Fruit fly (Drosophila melanogaster) whole organism, adult: ENCODE measurements around the gene Bub1.

Source experiments
- CG11617 ChIP-seq: fragments of 200-800 bp; sonication (Bioruptor generic); optimal IDR thresholded peaks from 2 replicates; lab custom pipeline; 2017; ENCODE audit warnings: mild to moderate bottlenecking, missing biosample characterization, missing genetic modification reagents, missing genetic modification characterization
- CG12768 ChIP-seq: fragments of 200-800 bp; sonication (Bioruptor generic); optimal IDR thresholded peaks from 2 replicates; lab custom pipeline; 2017; ENCODE audit warnings: missing biosample characterization, missing genetic modification characterization, mild to moderate bottlenecking, moderate library complexity, missing genetic modification reagents
- CG14711 ChIP-seq: fragments of 200-800 bp; sonication (Bioruptor generic); optimal IDR thresholded peaks from 2 replicates; lab custom pipeline; 2018; ENCODE audit warnings: missing biosample characterization, mild to moderate bottlenecking, missing genetic modification characterization, moderate library complexity
- CG1620 ChIP-seq: fragments of 200-800 bp; sonication (Bioruptor generic); optimal IDR thresholded peaks from 2 replicates; lab custom pipeline; 2016; ENCODE audit warnings: missing biosample characterization, missing genetic modification characterization
- CG33017 ChIP-seq: fragments of 200-800 bp; sonication (Bioruptor generic); optimal IDR thresholded peaks from 2 replicates; lab custom pipeline; 2018; ENCODE audit warnings: missing biosample characterization, mild to moderate bottlenecking, missing genetic modification characterization, moderate library complexity
- CG5204 ChIP-seq: fragments of 200-800 bp; sonication (Bioruptor generic); optimal IDR thresholded peaks from 2 replicates; lab custom pipeline; 2016; ENCODE audit warnings: missing biosample characterization, missing genetic modification characterization
- CG7045 ChIP-seq: fragments of 200-800 bp; sonication (Bioruptor generic); optimal IDR thresholded peaks from 2 replicates; lab custom pipeline; 2017; ENCODE audit warnings: missing biosample characterization, mild to moderate bottlenecking, missing genetic modification characterization
- CG7101 ChIP-seq: fragments of 200-800 bp; sonication (Bioruptor generic); optimal IDR thresholded peaks from 2 replicates; lab custom pipeline; 2018; ENCODE audit warnings: missing biosample characterization, mild to moderate bottlenecking, missing genetic modification characterization, moderate library complexity
- Clk ChIP-seq: fragments of 200-800 bp; sonication (Bioruptor generic); optimal IDR thresholded peaks from 2 replicates; lab custom pipeline; 2017; ENCODE audit warnings: missing biosample characterization, missing genetic modification characterization
- Crg-1 ChIP-seq: fragments of 200-800 bp; sonication (Bioruptor generic); optimal IDR thresholded peaks from 2 replicates; lab custom pipeline; 2016; ENCODE audit warnings: missing biosample characterization, missing genetic modification characterization
- Hr96 ChIP-seq: fragments of 200-800 bp; sonication (Bioruptor generic); optimal IDR thresholded peaks from 2 replicates; lab custom pipeline; 2016; ENCODE audit warnings: missing biosample characterization, missing genetic modification characterization
- Mnt ChIP-seq: fragments of 200-800 bp; sonication (Bioruptor generic); optimal IDR thresholded peaks from 2 replicates; lab custom pipeline; 2016; ENCODE audit warnings: missing biosample characterization, mild to moderate bottlenecking, missing genetic modification characterization
- bab1 ChIP-seq: fragments of 200-800 bp; sonication (Bioruptor generic); optimal IDR thresholded peaks from 3 replicates; lab custom pipeline; 2019; ENCODE audit warnings: missing biosample characterization, mild to moderate bottlenecking, missing genetic modification characterization, moderate library complexity
- cic ChIP-seq: fragments of 200-800 bp; sonication (Bioruptor generic); optimal IDR thresholded peaks from 2 replicates; lab custom pipeline; 2017; ENCODE audit warnings: missing biosample characterization, mild to moderate bottlenecking, missing genetic modification characterization, moderate library complexity
- cnc ChIP-seq, 2 experiments: fragments of >200 bp; optimal IDR thresholded peaks; 2 replicates each; lab custom pipeline; 2017
- kay ChIP-seq: fragments of 200-800 bp; sonication (Bioruptor generic); peaks from one replicate; lab custom pipeline; 2016; ENCODE audit warnings: missing biosample characterization, missing genetic modification characterization, borderline replicate concordance
- ovo ChIP-seq: fragments of 200-800 bp; sonication (Bioruptor generic); optimal IDR thresholded peaks from 2 replicates; lab custom pipeline; 2016; ENCODE audit warnings: missing biosample characterization, missing genetic modification characterization
- pad ChIP-seq: fragments of 200-800 bp; sonication (Bioruptor generic); optimal IDR thresholded peaks from 3 replicates; lab custom pipeline; 2017; ENCODE audit warnings: missing biosample characterization, missing genetic modification characterization, mild to moderate bottlenecking, moderate library complexity, missing genetic modification reagents
- tj ChIP-seq: fragments of 200-800 bp; sonication (Bioruptor generic); optimal IDR thresholded peaks from 3 replicates; lab custom pipeline; 2017; ENCODE audit warnings: missing biosample characterization, mild to moderate bottlenecking, missing genetic modification characterization, moderate library complexity
- toe ChIP-seq: fragments of 200-800 bp; sonication (Bioruptor generic); optimal IDR thresholded peaks from 2 replicates; lab custom pipeline; 2016; ENCODE audit warnings: missing biosample characterization, missing genetic modification characterization

Gene Bub1

dm6 chr2L:5277262-5278008 is 1.2 kb upstream of the Bub1 start:
- no peak for TF ChIP-seq CG1620 (GFP tag; lab: Kevin White, UChicago)
- no peak for TF ChIP-seq CG14711 (tag; lab: Kevin White, UChicago)
- TF ChIP-seq Hr96 (GFP tag; lab: Kevin White, UChicago), result no peak
- TF ChIP-seq CG7045 (GFP tag; lab: Kevin White, UChicago), result no peak
- TF ChIP-seq tj (GFP tag; lab: Kevin White, UChicago), result no peak
- no peak for TF ChIP-seq kay (GFP tag; lab: Kevin White, UChicago)
- no peak for TF ChIP-seq Crg-1 (GFP tag; lab: Kevin White, UChicago)
- TF ChIP-seq Clk, result no peak
- TF ChIP-seq ovo, result no peak
- TF ChIP-seq bab1 (GFP tag; lab: Kevin White, UChicago), result no peak
- TF ChIP-seq CG33017 (tag; lab: Kevin White, UChicago), result no peak
- TF ChIP-seq Mnt, result no peak
- no peak for TF ChIP-seq CG7101

dm6 chr2L:5284820-5285219 is 6.2 kb downstream of the Bub1 start:
- TF ChIP-seq ovo (no peak), Hr96 (GFP tag; lab: Kevin White, UChicago) (no peak), Clk (no peak), CG12768 (no peak), Crg-1 (GFP tag; lab: Kevin White, UChicago) (no peak), CG33017 (tag; lab: Kevin White, UChicago) (no peak), bab1 (GFP tag; lab: Kevin White, UChicago) (no peak), cic (GFP tag; lab: Kevin White, UChicago) (no peak), CG14711 (tag; lab: Kevin White, UChicago) (no peak), CG5204 (no peak), pad (GFP tag; lab: Kevin White, UChicago) (no peak), tj (GFP tag; lab: Kevin White, UChicago) (no peak)

- no peak for TF ChIP-seq CG7101
- TF ChIP-seq CG14711 (tag; lab: Kevin White, UChicago), result no peak
- no peak for TF ChIP-seq Crg-1 (GFP tag; lab: Kevin White, UChicago)
- TF ChIP-seq CG12768, result no peak
- no peak for TF ChIP-seq tj (GFP tag; lab: Kevin White, UChicago)
- TF ChIP-seq pad (GFP tag; lab: Kevin White, UChicago), result no peak
- no peak for TF ChIP-seq CG33017 (tag; lab: Kevin White, UChicago)
- no peak for TF ChIP-seq CG5204
- TF ChIP-seq Hr96 (GFP tag; lab: Kevin White, UChicago), result no peak
- no peak for TF ChIP-seq bab1 (GFP tag; lab: Kevin White, UChicago)
- TF ChIP-seq CG1620 (GFP tag; lab: Kevin White, UChicago), result no peak
- no peak for TF ChIP-seq CG11617 (GFP tag; lab: Kevin White, UChicago)
Measured at dm6 chr2L:5285860-5286259, 7.2 kb downstream of the Bub1 start.

- TF ChIP-seq pad (GFP tag; lab: Kevin White, UChicago) (no peak), tj (GFP tag; lab: Kevin White, UChicago) (no peak), Clk (no peak), cnc (optimal IDR thresholded peaks at IDR 0.05; lab: Kevin White, UChicago) (no peak), kay (GFP tag; lab: Kevin White, UChicago) (no peak), Mnt (no peak), ovo (no peak), CG5204 (no peak), CG7101 (no peak), bab1 (GFP tag; lab: Kevin White, UChicago) (no peak), toe (no peak), CG12768 (no peak), Crg-1 (GFP tag; lab: Kevin White, UChicago) (no peak), CG7045 (GFP tag; lab: Kevin White, UChicago) (no peak), CG11617 (GFP tag; lab: Kevin White, UChicago) (no peak), CG1620 (GFP tag; lab: Kevin White, UChicago) (no peak), Hr96 (GFP tag; lab: Kevin White, UChicago) (no peak), CG33017 (tag; lab: Kevin White, UChicago) (no peak), CG14711 (tag; lab: Kevin White, UChicago) (no peak), cic (GFP tag; lab: Kevin White, UChicago) (no peak)
Measured at dm6 chr2L:5286572-5286971, 7.9 kb downstream of the Bub1 start.

- TF ChIP-seq toe, result no peak
- no peak for TF ChIP-seq CG11617 (GFP tag; lab: Kevin White, UChicago)
- no peak for TF ChIP-seq bab1 (GFP tag; lab: Kevin White, UChicago)
- TF ChIP-seq Clk, result no peak
- no peak for TF ChIP-seq CG7101
- TF ChIP-seq Crg-1 (GFP tag; lab: Kevin White, UChicago), result no peak
- TF ChIP-seq kay (GFP tag; lab: Kevin White, UChicago), result no peak
- no peak for TF ChIP-seq CG7045 (GFP tag; lab: Kevin White, UChicago)
- TF ChIP-seq CG1620 (GFP tag; lab: Kevin White, UChicago), result no peak
- no peak for TF ChIP-seq cic (GFP tag; lab: Kevin White, UChicago)
- no peak for TF ChIP-seq Mnt
- TF ChIP-seq CG5204, result no peak
- no peak for TF ChIP-seq CG33017 (tag; lab: Kevin White, UChicago)
- TF ChIP-seq CG12768, result no peak
- TF ChIP-seq tj (GFP tag; lab: Kevin White, UChicago), result no peak
- no peak for TF ChIP-seq CG14711 (tag; lab: Kevin White, UChicago)
- TF ChIP-seq Hr96 (GFP tag; lab: Kevin White, UChicago), result no peak
- TF ChIP-seq pad (GFP tag; lab: Kevin White, UChicago), result no peak
- no peak for TF ChIP-seq ovo
Measured at dm6 chr2L:5287599-5288261, 9.1 kb downstream of the Bub1 start.
